Worm (Caenorhabditis elegans) whole organism, early embryonic: ENCODE measurements around the gene hlh-3.

Experiments
- ama-1 ChIP-seq: fragments of 150-350 bp; optimal IDR thresholded peaks from 2 replicates; lab custom pipeline; 2014
- ceh-36 ChIP-seq: sonication (generic microtip); optimal IDR thresholded peaks from 2 replicates; lab custom pipeline; 2016; ENCODE audit warnings: missing genetic modification characterization, inconsistent platforms, missing compliant biosample characterization
- hmbx-1 ChIP-seq: sonication (generic microtip); optimal IDR thresholded peaks from 2 replicates; lab custom pipeline; 2016; ENCODE audit warnings: mild to moderate bottlenecking, missing genetic modification characterization, missing compliant biosample characterization
- pes-1 ChIP-seq: fragments of 200-800 bp; sonication (Bioruptor generic); IDR thresholded peaks from 2 replicates; pipeline ENCODE4 v1.3.6; 2022; ENCODE audit warnings: missing genetic modification reagents, missing genetic modification characterization, missing compliant biosample characterization
- scrt-1 ChIP-seq: fragments of 200-800 bp; sonication (Bioruptor generic); IDR thresholded peaks from 2 replicates; pipeline ENCODE4 v1.3.6; 2022; ENCODE audit warnings: missing genetic modification characterization, missing compliant biosample characterization
- tbx-11 ChIP-seq: fragments of 200-800 bp; sonication (Bioruptor generic); IDR thresholded peaks from 2 replicates; pipeline ENCODE4 v1.3.6; 2022; ENCODE audit warnings: missing genetic modification characterization, missing compliant biosample characterization
- tbx-37 ChIP-seq: fragments of 200-800 bp; sonication (Bioruptor generic); conservative IDR thresholded peaks from 2 replicates; pipeline ENCODE4 v1.3.6; 2022; ENCODE audit warnings: missing genetic modification reagents, missing genetic modification characterization, missing compliant biosample characterization

DNA sequence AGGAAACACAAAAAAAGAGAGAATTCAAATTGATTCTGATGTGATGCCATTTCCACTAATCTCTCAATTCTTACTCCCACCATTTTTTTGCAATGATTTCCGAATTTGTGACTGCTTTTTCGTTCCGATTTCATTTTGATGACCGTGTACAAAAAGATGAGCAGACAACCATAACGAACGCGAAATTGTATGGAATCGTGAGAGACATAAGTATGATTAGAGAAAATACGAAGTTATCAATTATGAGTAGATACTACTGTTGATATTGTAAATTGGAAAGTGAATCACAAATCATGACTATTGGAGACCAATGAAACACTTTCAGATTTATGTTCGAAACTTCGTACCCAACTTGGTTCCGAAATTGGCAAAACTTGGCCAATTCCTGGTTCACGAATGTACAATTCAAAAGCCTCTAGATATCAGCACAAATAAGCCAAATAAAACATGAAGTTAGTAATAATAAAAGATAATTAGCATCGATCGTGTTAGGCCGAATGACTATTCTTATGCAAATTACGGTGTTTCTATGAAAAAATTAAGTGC lies 25.1 kb downstream of the hlh-3 start:
- TF ChIP-seq pes-1 (GFP tag; lab: Robert Waterston, UW) (no peak), ama-1 (lab: Kevin White, UChicago) (no peak), ceh-36 (no peak), tbx-11 (no peak), tbx-37 (GFP tag; lab: Robert Waterston, UW) (no peak), hmbx-1 (tag; lab: Kevin White, UChicago) (no peak), scrt-1 (GFP tag; lab: Robert Waterston, UW) (no peak)
